Worm (Caenorhabditis elegans) whole organism, L4 larva: Measurements from ENCODE around the gene R166.3.

ENCODE experiments used
- F10B5.3 ChIP-seq: sonication (generic microtip); optimal IDR thresholded peaks from 2 replicates; lab custom pipeline; 2016; ENCODE audit warnings: mild to moderate bottlenecking, missing genetic modification characterization, missing compliant biosample characterization
- F26F4.8 ChIP-seq: fragments of 200-800 bp; sonication (Bioruptor generic); conservative IDR thresholded peaks from 2 replicates; pipeline ENCODE4 v1.3.6; 2022; ENCODE audit warnings: missing genetic modification characterization, missing compliant biosample characterization
- F37D6.2 ChIP-seq: sonication (generic microtip); optimal IDR thresholded peaks from 2 replicates; lab custom pipeline; 2016; ENCODE audit warnings: mild to moderate bottlenecking, missing genetic modification characterization, missing compliant biosample characterization
- F49E8.2 ChIP-seq: sonication (generic microtip); optimal IDR thresholded peaks from 2 replicates; lab custom pipeline; 2016; ENCODE audit warnings: missing compliant biosample characterization, mild to moderate bottlenecking, missing genetic modification characterization, borderline replicate concordance
- Y105C5A.15 ChIP-seq: fragments of 200-800 bp; sonication (Bioruptor generic); IDR thresholded peaks from 2 replicates; pipeline ENCODE4 v1.3.6; 2022; ENCODE audit warnings: missing genetic modification characterization, missing compliant biosample characterization
- Y5F2A.4 ChIP-seq: fragments of 200-800 bp; sonication (Bioruptor generic); optimal IDR thresholded peaks from 2 replicates; lab custom pipeline; 2018; ENCODE audit warnings: mild to moderate bottlenecking, missing genetic modification characterization, missing compliant biosample characterization
- Y75B8A.6 ChIP-seq: fragments of 200-800 bp; sonication (Bioruptor generic); IDR thresholded peaks from 2 replicates; pipeline ENCODE4 v1.3.6; 2022; ENCODE audit warnings: missing genetic modification reagents, missing genetic modification characterization, missing compliant biosample characterization
- ZK337.2 ChIP-seq: fragments of 200-800 bp; sonication (Bioruptor generic); IDR thresholded peaks from 2 replicates; pipeline ENCODE4 v1.3.6; 2022; ENCODE audit warnings: missing genetic modification reagents, missing genetic modification characterization, missing compliant biosample characterization
- aha-1 ChIP-seq: fragments of 150-350 bp; peaks from one replicate; lab custom pipeline; 2014; ENCODE audit warnings: missing biosample characterization, missing genetic modification characterization
- aly-2 ChIP-seq: sonication (generic microtip); optimal IDR thresholded peaks from 2 replicates; lab custom pipeline; 2018; ENCODE audit warnings: missing biosample characterization, missing genetic modification characterization
- ceh-44 ChIP-seq: fragments of 200-800 bp; sonication (Bioruptor generic); IDR thresholded peaks from 2 replicates; pipeline ENCODE4 v1.3.6; 2022; ENCODE audit warnings: missing genetic modification reagents, missing genetic modification characterization, missing compliant biosample characterization
- ceh-62 ChIP-seq: sonication (generic microtip); optimal IDR thresholded peaks from 2 replicates; lab custom pipeline; 2017; ENCODE audit warnings: missing biosample characterization, missing genetic modification characterization
- ceh-82 ChIP-seq: sonication (generic microtip); optimal IDR thresholded peaks from 2 replicates; lab custom pipeline; 2017; ENCODE audit warnings: missing biosample characterization, missing genetic modification characterization
- ces-1 ChIP-seq: fragments of 150-350 bp; sonication (generic microtip); optimal IDR thresholded peaks from 4 replicates; lab custom pipeline; 2014; ENCODE audit warnings: missing biosample characterization, missing genetic modification reagents, missing genetic modification characterization
- cey-2 ChIP-seq: sonication (generic microtip); optimal IDR thresholded peaks from 3 replicates; lab custom pipeline; 2017; ENCODE audit warnings: missing genetic modification characterization, mild to moderate bottlenecking, missing compliant biosample characterization, antibody characterized with exemption, borderline replicate concordance; ENCODE audit not compliant: insufficient read depth
- ctbp-1 ChIP-seq: fragments of 200-800 bp; sonication (Bioruptor generic); IDR thresholded peaks from 2 replicates; pipeline ENCODE4 v1.3.6; 2022; ENCODE audit warnings: missing genetic modification reagents, missing genetic modification characterization, missing compliant biosample characterization
- daf-19 ChIP-seq: fragments of 200-800 bp; sonication (Bioruptor generic); conservative IDR thresholded peaks from 2 replicates; pipeline ENCODE4 v1.3.6; 2022; ENCODE audit warnings: missing genetic modification characterization, missing compliant biosample characterization
- dmd-8 ChIP-seq: fragments of 200-800 bp; sonication (Bioruptor generic); IDR thresholded peaks from 2 replicates; pipeline ENCODE4 v1.3.6; 2022; ENCODE audit warnings: missing genetic modification characterization, missing compliant biosample characterization
- dmd-9 ChIP-seq: fragments of 200-800 bp; sonication (Bioruptor generic); IDR thresholded peaks from 2 replicates; pipeline ENCODE4 v1.3.6; 2022; ENCODE audit warnings: missing genetic modification reagents, missing genetic modification characterization, missing compliant biosample characterization
- dpl-1 ChIP-seq: fragments of 150-350 bp; optimal IDR thresholded peaks from 2 replicates; lab custom pipeline; 2014; ENCODE audit warnings: missing biosample characterization, missing genetic modification reagents, missing genetic modification characterization
- egl-27 ChIP-seq: sonication (generic microtip); optimal IDR thresholded peaks from 3 replicates; lab custom pipeline; 2017; ENCODE audit warnings: missing biosample characterization, missing genetic modification reagents, missing genetic modification characterization
- fos-1 ChIP-seq: fragments of 150-350 bp; optimal IDR thresholded peaks from 2 replicates; lab custom pipeline; 2014; ENCODE audit warnings: missing biosample characterization, missing genetic modification characterization
- hif-1 ChIP-seq, 2 experiments: sonication (generic microtip); optimal IDR thresholded peaks; 2 replicates each; lab custom pipeline; 2016 to 2017; ENCODE audit warnings: missing compliant biosample characterization in 2 of 2, missing genetic modification characterization in 2 of 2, missing genetic modification reagents in 2 of 2, missing genotype in 2 of 2, mild to moderate bottlenecking in 1 of 2
- jun-1 ChIP-seq: fragments of 150-350 bp; optimal IDR thresholded peaks from 2 replicates; lab custom pipeline; 2014; ENCODE audit warnings: missing biosample characterization, missing genetic modification reagents, missing genetic modification characterization
- lim-7 ChIP-seq: fragments of 200-800 bp; sonication (Bioruptor generic); IDR thresholded peaks from 2 replicates; pipeline ENCODE4 v1.3.6; 2022; ENCODE audit warnings: missing genetic modification characterization, missing compliant biosample characterization
- lin-13 ChIP-seq: fragments of 150-350 bp; optimal IDR thresholded peaks from 2 replicates; lab custom pipeline; 2014; ENCODE audit warnings: missing biosample characterization, missing genetic modification reagents, missing genetic modification characterization
- lin-38 ChIP-seq: fragments of 200-800 bp; sonication (Bioruptor generic); IDR thresholded peaks from 2 replicates; pipeline ENCODE4 v1.3.6; 2022; ENCODE audit warnings: missing genetic modification reagents, missing genetic modification characterization, missing compliant biosample characterization
- lin-39 ChIP-seq: fragments of 150-350 bp; optimal IDR thresholded peaks from 2 replicates; lab custom pipeline; 2014; ENCODE audit warnings: missing biosample characterization, missing genetic modification reagents, missing genetic modification characterization
- madf-9 ChIP-seq: fragments of 200-800 bp; sonication (Bioruptor generic); conservative IDR thresholded peaks from 2 replicates; pipeline ENCODE4 v1.3.6; 2022; ENCODE audit warnings: missing genetic modification reagents, missing genetic modification characterization, missing compliant biosample characterization
- mdl-1 ChIP-seq, 2 experiments: fragments of 150-350 bp in 1 of 2; sonication (generic microtip) in 1 of 2; optimal IDR thresholded peaks; 2 replicates each; lab custom pipeline; 2014 to 2017; ENCODE audit warnings: missing biosample characterization in 2 of 2, missing genetic modification characterization in 2 of 2
- mep-1 ChIP-seq: fragments of 150-350 bp; sonication (generic microtip); optimal IDR thresholded peaks from 3 replicates; lab custom pipeline; 2014; ENCODE audit warnings: missing biosample characterization, missing genetic modification characterization
- mxl-2 ChIP-seq: fragments of 200-800 bp; sonication (Bioruptor generic); conservative IDR thresholded peaks from 2 replicates; pipeline ENCODE4 v1.3.6; 2022; ENCODE audit warnings: missing genetic modification reagents, missing genetic modification characterization, missing compliant biosample characterization
- nhr-102 ChIP-seq: sonication (generic microtip); optimal IDR thresholded peaks from 2 replicates; lab custom pipeline; 2016; ENCODE audit warnings: mild to moderate bottlenecking, missing genetic modification characterization, moderate library complexity, missing compliant biosample characterization
- nhr-237 ChIP-seq: sonication (generic microtip); optimal IDR thresholded peaks from 2 replicates; lab custom pipeline; 2017; ENCODE audit warnings: missing biosample characterization, missing genetic modification characterization
- nhr-42 ChIP-seq: fragments of 200-800 bp; sonication (Bioruptor generic); IDR thresholded peaks from 2 replicates; pipeline ENCODE4 v1.3.6; 2022; ENCODE audit warnings: missing genetic modification characterization, missing compliant biosample characterization
- nhr-48 ChIP-seq: sonication (generic microtip); optimal IDR thresholded peaks from 2 replicates; lab custom pipeline; 2016; ENCODE audit warnings: mild to moderate bottlenecking, missing genetic modification characterization, missing compliant biosample characterization
- nhr-76 ChIP-seq: fragments of 150-350 bp; optimal IDR thresholded peaks from 2 replicates; lab custom pipeline; 2014; ENCODE audit warnings: missing biosample characterization, missing genetic modification characterization
- pha-4 ChIP-seq, 2 experiments: fragments of 150-350 bp in 1 of 2; fragments of 200-800 bp in 1 of 2; sonication (Bioruptor generic) in 1 of 2; IDR thresholded peaks in 1 of 2; optimal IDR thresholded peaks in 1 of 2; 2 replicates each; pipeline versions ENCODE4 v1.3.6 to Lab custom; 2014 to 2022; ENCODE audit warnings: missing genetic modification characterization in 2 of 2, missing genetic modification reagents in 2 of 2, missing biosample characterization in 1 of 2, missing compliant biosample characterization in 1 of 2
- php-3 ChIP-seq: fragments of 200-800 bp; sonication (Bioruptor generic); IDR thresholded peaks from 2 replicates; pipeline ENCODE4 v1.3.6; 2022; ENCODE audit warnings: missing genetic modification reagents, missing genetic modification characterization, missing compliant biosample characterization
- set-16 ChIP-seq: fragments of 200-800 bp; sonication (Bioruptor generic); IDR thresholded peaks from 2 replicates; pipeline ENCODE4 v1.3.6; 2022; ENCODE audit warnings: missing genetic modification reagents, missing genetic modification characterization, missing compliant biosample characterization
- skn-1 ChIP-seq: fragments of 150-350 bp; optimal IDR thresholded peaks from 2 replicates; lab custom pipeline; 2014; ENCODE audit warnings: missing biosample characterization, missing genetic modification characterization
- snpc-1.2 ChIP-seq: fragments of 200-800 bp; sonication (Bioruptor generic); IDR thresholded peaks from 2 replicates; pipeline ENCODE4 v1.3.6; 2022; ENCODE audit warnings: missing genetic modification reagents, missing genetic modification characterization, missing compliant biosample characterization
- spr-3 ChIP-seq: fragments of 200-800 bp; sonication (Bioruptor generic); optimal IDR thresholded peaks from 2 replicates; lab custom pipeline; 2018; ENCODE audit warnings: mild to moderate bottlenecking, missing genetic modification characterization, missing compliant biosample characterization
- tag-97 ChIP-seq: fragments of 200-800 bp; sonication (Bioruptor generic); IDR thresholded peaks from 2 replicates; pipeline ENCODE4 v1.3.6; 2022; ENCODE audit warnings: missing genetic modification characterization, missing compliant biosample characterization
- tra-1 ChIP-seq: fragments of 200-800 bp; sonication (Bioruptor generic); IDR thresholded peaks from 2 replicates; pipeline ENCODE4 v1.3.6; 2022; ENCODE audit warnings: missing genetic modification reagents, missing genetic modification characterization, missing compliant biosample characterization
- unc-39 ChIP-seq: sonication (generic microtip); optimal IDR thresholded peaks from 2 replicates; lab custom pipeline; 2017; ENCODE audit warnings: missing biosample characterization, missing genetic modification characterization
- vab-7 ChIP-seq: fragments of 200-800 bp; sonication (Bioruptor generic); IDR thresholded peaks from 2 replicates; pipeline ENCODE4 v1.3.6; 2022; ENCODE audit warnings: missing genetic modification reagents, missing genetic modification characterization, missing compliant biosample characterization
- zfp-2 ChIP-seq: sonication (generic microtip); optimal IDR thresholded peaks from 2 replicates; lab custom pipeline; 2016; ENCODE audit warnings: mild to moderate bottlenecking, missing genetic modification characterization, missing compliant biosample characterization
- zfp-3 ChIP-seq: fragments of 200-800 bp; sonication (Bioruptor generic); conservative IDR thresholded peaks from 2 replicates; pipeline ENCODE4 v1.3.6; 2022; ENCODE audit warnings: missing genetic modification reagents, missing genetic modification characterization, missing compliant biosample characterization
- zip-11 ChIP-seq: fragments of 200-800 bp; sonication (Bioruptor generic); IDR thresholded peaks from 2 replicates; pipeline ENCODE4 v1.3.6; 2022; ENCODE audit warnings: missing genetic modification characterization, missing compliant biosample characterization
- zip-2 ChIP-seq: fragments of 150-350 bp; optimal IDR thresholded peaks from 2 replicates; lab custom pipeline; 2014; ENCODE audit warnings: missing biosample characterization, missing genetic modification characterization
- ztf-7 ChIP-seq: fragments of 150-350 bp; optimal IDR thresholded peaks from 2 replicates; lab custom pipeline; 2014; ENCODE audit warnings: missing biosample characterization, missing genetic modification characterization

Gene R166.3

ce11 chrII:10558962-10559415, 19.9 kb upstream of the R166.3 start (continued):
- TF ChIP-seq skn-1 (tag; lab: Kevin White, UChicago) = no peak
- peak; percentile 16 for TF ChIP-seq dpl-1 (GFP tag; lab: Kevin White, UChicago)
- no peak for TF ChIP-seq egl-27 (tag; lab: Kevin White, UChicago)
- TF ChIP-seq daf-19 (GFP tag; lab: Robert Waterston, UW) = no peak
- TF ChIP-seq zfp-3 (GFP tag; lab: Robert Waterston, UW) = no peak
- TF ChIP-seq zip-2 (tag; lab: Kevin White, UChicago) = no peak
- TF ChIP-seq jun-1 (tag; lab: Kevin White, UChicago) = no peak
- no peak for TF ChIP-seq ZK337.2
- peak; percentile 72 for TF ChIP-seq php-3 (GFP tag; lab: Robert Waterston, UW)
- TF ChIP-seq zfp-2 (tag; lab: Kevin White, UChicago) = no peak
- TF ChIP-seq lin-39 (tag; lab: Kevin White, UChicago) = no peak
- TF ChIP-seq ceh-62 (tag; lab: Kevin White, UChicago) = no peak
- no peak for TF ChIP-seq pha-4 (GFP tag; IDR thresholded peaks at IDR 0.05; lab: Robert Waterston, UW)
- no peak for TF ChIP-seq pha-4 (tag; optimal IDR thresholded peaks at IDR 0.05; lab: Kevin White, UChicago)
- no peak for TF ChIP-seq ztf-7 (tag; lab: Kevin White, UChicago)
- peak; percentile 74 for TF ChIP-seq mep-1 (tag; lab: Kevin White, UChicago)
- no peak for TF ChIP-seq F10B5.3 (tag; lab: Kevin White, UChicago)
- no peak for TF ChIP-seq nhr-42
- TF ChIP-seq F37D6.2 = no peak
- no peak for TF ChIP-seq cey-2 (tag; lab: Kevin White, UChicago)
- TF ChIP-seq ctbp-1 (GFP tag; lab: Robert Waterston, UW) = peak; percentile 51
- TF ChIP-seq fos-1 (tag; lab: Kevin White, UChicago) = no peak
- no peak for TF ChIP-seq tag-97 (GFP tag; lab: Robert Waterston, UW)
- no peak for TF ChIP-seq nhr-102 (tag; lab: Kevin White, UChicago)
- peak in 1 of 2 experiments; percentile 84 for TF ChIP-seq mdl-1 (tag; optimal IDR thresholded peaks at IDR 0.05; lab: Kevin White, UChicago)
- TF ChIP-seq F26F4.8 (GFP tag; lab: Robert Waterston, UW) = no peak
- TF ChIP-seq vab-7 (GFP tag; lab: Robert Waterston, UW) = no peak
- TF ChIP-seq F49E8.2 (tag; lab: Kevin White, UChicago) = no peak
- no peak for TF ChIP-seq mxl-2 (GFP tag; lab: Robert Waterston, UW)
- TF ChIP-seq nhr-237 (tag; lab: Kevin White, UChicago) = no peak
- 0 out of 2 replicates have a peak, but pooled peaks have one; percentile 16 for TF ChIP-seq lin-38 (GFP tag; lab: Robert Waterston, UW)
- TF ChIP-seq nhr-48 (tag; lab: Kevin White, UChicago) = no peak
- no peak for TF ChIP-seq nhr-76
- TF ChIP-seq ces-1 = no peak
- no peak for TF ChIP-seq snpc-1.2 (GFP tag; lab: Robert Waterston, UW)
- TF ChIP-seq tra-1 (GFP tag; lab: Robert Waterston, UW) = no peak
- no peak for TF ChIP-seq lim-7 (GFP tag; lab: Robert Waterston, UW)
- peak in 1 of 2 experiments; percentile 77 for TF ChIP-seq hif-1 (tag; optimal IDR thresholded peaks at IDR 0.05; lab: Kevin White, UChicago)
- TF ChIP-seq zip-11 (GFP tag; lab: Robert Waterston, UW) = no peak
- no peak for TF ChIP-seq dmd-9
- no peak for TF ChIP-seq ceh-82 (tag; lab: Kevin White, UChicago)
- TF ChIP-seq set-16 (GFP tag; lab: Robert Waterston, UW) = peak; percentile 61; the same call in 1 of the 2 replicates
- TF ChIP-seq dmd-8 (GFP tag; lab: Robert Waterston, UW) = no peak
- TF ChIP-seq Y105C5A.15 (GFP tag; lab: Robert Waterston, UW) = no peak
- TF ChIP-seq madf-9 (GFP tag; lab: Robert Waterston, UW) = peak; percentile 1; the same call in 1 of the 2 replicates
- TF ChIP-seq Y5F2A.4 = no peak
- no peak for TF ChIP-seq spr-3 (GFP tag; lab: Kevin White, UChicago)
- TF ChIP-seq lin-13 (GFP tag; lab: Kevin White, UChicago) = no peak
- no peak for TF ChIP-seq ceh-44
- TF ChIP-seq Y75B8A.6 (GFP tag; lab: Robert Waterston, UW) = no peak
- TF ChIP-seq aly-2 (tag; lab: Kevin White, UChicago) = no peak
- no peak for TF ChIP-seq unc-39
- TF ChIP-seq aha-1 (tag; lab: Kevin White, UChicago) = peak; percentile 99
